Fruit fly (Drosophila melanogaster): ENCODE data around the gene glo.
A peak's percentile ranks its signal among the peaks of the same experiment; 100 is the strongest.

Gene glo

DNA sequence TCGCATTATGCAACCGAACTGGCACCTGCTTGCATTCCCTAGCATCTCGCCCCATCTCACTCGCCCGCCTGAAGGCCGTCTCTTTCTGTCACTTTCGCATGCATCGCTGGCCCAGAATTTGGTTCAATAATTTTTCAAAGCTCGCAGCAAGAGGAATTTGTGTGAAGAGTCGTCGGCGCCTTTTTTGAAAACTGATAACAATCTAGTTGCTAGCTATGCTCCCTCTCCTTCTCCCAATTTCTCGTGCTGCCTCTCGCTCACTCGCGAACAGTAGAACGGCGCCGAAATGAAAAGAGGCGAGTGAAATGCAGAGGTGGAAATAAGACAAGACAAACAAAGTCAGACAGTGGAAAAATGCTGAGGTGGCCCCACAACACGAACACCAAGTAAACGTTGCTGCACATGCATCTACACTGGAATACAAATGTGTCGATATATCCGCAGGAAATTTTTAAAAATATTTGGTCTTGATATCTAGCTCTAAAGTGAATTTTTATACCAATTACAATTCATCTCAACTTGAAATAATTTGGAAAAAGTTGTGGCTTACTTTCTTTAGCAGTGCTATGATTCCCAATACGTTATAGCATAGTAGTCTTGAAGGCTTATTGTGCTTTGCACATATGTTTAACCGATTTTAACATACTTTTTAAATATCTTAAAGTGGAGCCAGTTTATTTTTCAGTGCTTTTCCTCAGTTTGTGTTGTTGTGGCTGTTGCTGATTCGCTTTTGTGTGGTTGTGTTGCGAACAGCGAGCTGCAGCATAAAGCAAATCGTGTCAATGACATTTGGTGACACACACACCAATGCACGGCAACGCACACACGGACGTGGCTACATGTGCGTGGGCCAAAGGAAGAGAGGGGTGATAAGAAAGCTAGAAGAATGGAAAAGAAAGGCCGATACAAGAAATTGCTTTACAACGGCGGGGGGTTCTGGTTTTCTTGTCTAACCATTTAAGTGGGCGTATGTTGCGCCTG is 32.0 kb upstream of the glo start (continued):
- peak; percentile 74 for TF ChIP-seq CG11723 (GFP tag; optimal IDR thresholded peaks at IDR 0.05)
- peak; percentile 85 for TF ChIP-seq unpg (GFP tag; optimal IDR thresholded peaks at IDR 0.05)
- TF ChIP-seq ssp (GFP tag; IDR thresholded peaks at IDR 0.05), result peak; percentile 66
- TF ChIP-seq bowl (GFP tag; IDR thresholded peaks at IDR 0.05), result no peak
- TF ChIP-seq bbx (GFP tag; IDR thresholded peaks at IDR 0.05; ENCODE audit: partially characterized antibody), result peak; percentile 30; the same call in 1 of the 2 replicates
- peak; percentile 29 for TF ChIP-seq Dad (GFP tag; optimal IDR thresholded peaks at IDR 0.05)
- TF ChIP-seq Meics (GFP tag; optimal IDR thresholded peaks at IDR 0.05), result peak; percentile 7
- no peak for TF ChIP-seq CkIIα-i1 (GFP tag; IDR thresholded peaks at IDR 0.05)
- TF ChIP-seq dm (GFP tag; optimal IDR thresholded peaks at IDR 0.05), result peak; percentile 62
- no peak for TF ChIP-seq CG6765 (GFP tag; optimal IDR thresholded peaks at IDR 0.05)
- TF ChIP-seq Mes4 (GFP tag; optimal IDR thresholded peaks at IDR 0.05), result peak; percentile 81
- TF ChIP-seq slp2 (GFP tag; optimal IDR thresholded peaks at IDR 0.05), result peak; percentile 89
- TF ChIP-seq CG5180 (GFP tag; optimal IDR thresholded peaks at IDR 0.05), result peak; percentile 71
- no peak for TF ChIP-seq CG42726 (GFP tag; IDR thresholded peaks at IDR 0.05; ENCODE audit: partially characterized antibody)
- TF ChIP-seq ac (GFP tag; optimal IDR thresholded peaks at IDR 0.05), result no peak
- TF ChIP-seq row (GFP tag; IDR thresholded peaks at IDR 0.05), result peak; percentile 71
- TF ChIP-seq Nf-YC (tag; optimal IDR thresholded peaks at IDR 0.05), result peak; percentile 35
- TF ChIP-seq CG12942 (GFP tag; optimal IDR thresholded peaks at IDR 0.05), result peak; percentile 57
- no peak for TF ChIP-seq CG31224 (GFP tag; IDR thresholded peaks at IDR 0.05)
- TF ChIP-seq slou (GFP tag; optimal IDR thresholded peaks at IDR 0.05), result no peak
- TF ChIP-seq dan (GFP tag; IDR thresholded peaks at IDR 0.05), result peak; percentile 34; the same call in 1 of the 2 replicates
- TF ChIP-seq CG15269 (tag; optimal IDR thresholded peaks at IDR 0.05), result peak; percentile 56
- no peak for TF ChIP-seq caup (GFP tag; optimal IDR thresholded peaks at IDR 0.05; ENCODE audit: severe bottlenecking)
- peak; percentile 77 for TF ChIP-seq CG1602 (GFP tag; optimal IDR thresholded peaks at IDR 0.05)
- no peak; the same call in 2 of the 3 replicates for TF ChIP-seq Aef1 (GFP tag; IDR thresholded peaks at IDR 0.05)
- peak; percentile 54 for TF ChIP-seq kay (GFP tag; optimal IDR thresholded peaks at IDR 0.05)
- TF ChIP-seq cato (GFP tag; optimal IDR thresholded peaks at IDR 0.05; ENCODE audit: borderline replicate concordance), result peak; percentile 70
- TF ChIP-seq CG4404 (GFP tag; IDR thresholded peaks at IDR 0.05), result peak; percentile 27; the same call in 1 of the 2 replicates
- TF ChIP-seq CG9932 (GFP tag; IDR thresholded peaks at IDR 0.05), result no peak
- no peak for TF ChIP-seq amos (GFP tag; IDR thresholded peaks at IDR 0.05; ENCODE audit: partially characterized antibody)
- TF ChIP-seq CG30403 (GFP tag; optimal IDR thresholded peaks at IDR 0.05), result peak; percentile 83
- TF ChIP-seq ATbp (GFP tag; optimal IDR thresholded peaks at IDR 0.05), result peak; percentile 94
- TF ChIP-seq CG6272 (GFP tag; IDR thresholded peaks at IDR 0.05), result no peak
- no peak for TF ChIP-seq Hand (GFP tag; optimal IDR thresholded peaks at IDR 0.05)
- peak; percentile 85 for TF ChIP-seq jing (GFP tag; optimal IDR thresholded peaks at IDR 0.05)
- no peak for TF ChIP-seq lov (optimal IDR thresholded peaks at IDR 0.05)
- peak; percentile 56; the same call in 1 of the 3 replicates for TF ChIP-seq lov (GFP tag; IDR thresholded peaks at IDR 0.05)
- peak; percentile 87 for TF ChIP-seq CG8924 (tag; optimal IDR thresholded peaks at IDR 0.05)
- TF ChIP-seq onecut (GFP tag; IDR thresholded peaks at IDR 0.05), result peak; percentile 36
- no peak for TF ChIP-seq BEAF-32 (GFP tag; optimal IDR thresholded peaks at IDR 0.05)
- TF ChIP-seq Dek (tag; optimal IDR thresholded peaks at IDR 0.05), result peak; percentile 25
- no peak for TF ChIP-seq Dref (GFP tag; IDR thresholded peaks at IDR 0.05)
- no peak for TF ChIP-seq Opbp (GFP tag; IDR thresholded peaks at IDR 0.05; ENCODE audit: partially characterized antibody)
- TF ChIP-seq fru (optimal IDR thresholded peaks at IDR 0.05), result no peak
- peak; percentile 83 for TF ChIP-seq CG17359 (tag; optimal IDR thresholded peaks at IDR 0.05)
- no peak for TF ChIP-seq wdn (GFP tag; IDR thresholded peaks at IDR 0.05)
- peak; percentile 93 for TF ChIP-seq gem (tag; optimal IDR thresholded peaks at IDR 0.05)
- TF ChIP-seq CG14710 (tag; optimal IDR thresholded peaks at IDR 0.05), result peak; percentile 94
